Worm (Caenorhabditis elegans) whole organism, L1 larva: Measurements from ENCODE around the gene T24D3.2.

Experiments
- C04F5.9 ChIP-seq: sonication (generic microtip); optimal IDR thresholded peaks from 2 replicates; lab custom pipeline; 2016; ENCODE audit warnings: missing genetic modification characterization, missing compliant biosample characterization
- C34B4.2 ChIP-seq: sonication (generic microtip); optimal IDR thresholded peaks from 2 replicates; lab custom pipeline; 2017; ENCODE audit warnings: mild to moderate bottlenecking, missing genetic modification characterization, missing compliant biosample characterization
- F16B12.6 ChIP-seq: fragments of 150-350 bp; optimal IDR thresholded peaks from 2 replicates; lab custom pipeline; 2014; ENCODE audit warnings: missing biosample characterization, missing genetic modification characterization
- alr-1 ChIP-seq: fragments of 200-800 bp; sonication (Bioruptor generic); optimal IDR thresholded peaks from 2 replicates; lab custom pipeline; 2018; ENCODE audit warnings: borderline replicate concordance, mild to moderate bottlenecking, missing genetic modification characterization, missing compliant biosample characterization
- ceh-63 ChIP-seq: fragments of 200-800 bp; sonication (Bioruptor generic); optimal IDR thresholded peaks from 2 replicates; lab custom pipeline; 2018; ENCODE audit warnings: mild to moderate bottlenecking, missing genetic modification characterization, missing compliant biosample characterization
- ceh-82 ChIP-seq, 3 experiments: fragments of 150-350 bp in 1 of 3; sonication (generic microtip) in 2 of 3; optimal IDR thresholded peaks; 2 replicates each; lab custom pipeline; 2014 to 2017; ENCODE audit warnings: missing biosample characterization in 3 of 3, missing genetic modification characterization in 3 of 3
- ceh-88 ChIP-seq: fragments of 200-800 bp; sonication (Bioruptor generic); IDR thresholded peaks from 2 replicates; pipeline ENCODE4 v1.3.6; 2022; ENCODE audit warnings: missing genetic modification characterization, missing compliant biosample characterization
- ceh-90 ChIP-seq: sonication (generic microtip); optimal IDR thresholded peaks from 2 replicates; lab custom pipeline; 2016; ENCODE audit warnings: missing genetic modification characterization, missing compliant biosample characterization
- ces-1 ChIP-seq: fragments of 150-350 bp; optimal IDR thresholded peaks from 2 replicates; lab custom pipeline; 2014; ENCODE audit warnings: missing biosample characterization, missing genetic modification reagents, missing genetic modification characterization
- dsc-1 ChIP-seq: sonication (generic microtip); optimal IDR thresholded peaks from 2 replicates; lab custom pipeline; 2016; ENCODE audit warnings: mild to moderate bottlenecking, missing genetic modification characterization, missing compliant biosample characterization
- egl-13 ChIP-seq: sonication (generic microtip); optimal IDR thresholded peaks from 2 replicates; lab custom pipeline; 2016; ENCODE audit warnings: missing genotype, missing genetic modification reagents, missing genetic modification characterization, missing compliant biosample characterization
- elt-2 ChIP-seq: sonication (generic microtip); optimal IDR thresholded peaks from 2 replicates; lab custom pipeline; 2016; ENCODE audit warnings: missing genetic modification characterization, mild to moderate bottlenecking, inconsistent platforms, missing compliant biosample characterization, missing genetic modification reagents
- elt-3 ChIP-seq, 6 experiments: fragments of 150-350 bp in 1 of 6; sonication (generic microtip); optimal IDR thresholded peaks; 2 replicates each; lab custom pipeline; 2017 to 2018; ENCODE audit warnings: missing biosample characterization in 6 of 6, missing genetic modification characterization in 6 of 6, inconsistent platforms in 1 of 6
- fkh-4 ChIP-seq: sonication (generic microtip); optimal IDR thresholded peaks from 2 replicates; lab custom pipeline; 2016; ENCODE audit warnings: missing compliant biosample characterization, missing genetic modification characterization, borderline replicate concordance
- fos-1 ChIP-seq: fragments of 150-350 bp; optimal IDR thresholded peaks from 2 replicates; lab custom pipeline; 2014; ENCODE audit warnings: missing biosample characterization, missing genetic modification characterization
- grh-1 ChIP-seq: fragments of 200-800 bp; sonication (Bioruptor generic); IDR thresholded peaks from 2 replicates; pipeline ENCODE4 v1.3.6; 2022; ENCODE audit warnings: missing genetic modification reagents, missing genetic modification characterization, missing compliant biosample characterization
- hlh-4 ChIP-seq: sonication (generic microtip); optimal IDR thresholded peaks from 2 replicates; lab custom pipeline; 2016; ENCODE audit warnings: mild to moderate bottlenecking, missing genetic modification characterization, missing compliant biosample characterization
- hpl-2 ChIP-seq: fragments of 150-350 bp; optimal IDR thresholded peaks from 2 replicates; lab custom pipeline; 2014; ENCODE audit warnings: missing biosample characterization, missing genetic modification reagents, missing genetic modification characterization
- jun-1 ChIP-seq: fragments of 150-350 bp; optimal IDR thresholded peaks from 2 replicates; lab custom pipeline; 2014; ENCODE audit warnings: missing biosample characterization, missing genetic modification reagents, missing genetic modification characterization
- lin-14 ChIP-seq: fragments of 200-800 bp; sonication (Bioruptor generic); optimal IDR thresholded peaks from 2 replicates; lab custom pipeline; 2018; ENCODE audit warnings: mild to moderate bottlenecking, missing genetic modification characterization, moderate library complexity, missing compliant biosample characterization
- lin-15B ChIP-seq: fragments of 150-350 bp; sonication (generic microtip); optimal IDR thresholded peaks from 3 replicates; lab custom pipeline; 2014; ENCODE audit warnings: missing biosample characterization, missing genetic modification characterization
- lin-35 ChIP-seq, 2 experiments: fragments of 150-350 bp; optimal IDR thresholded peaks; 2 replicates each; lab custom pipeline; 2014; ENCODE audit warnings: missing biosample characterization in 2 of 2, missing genetic modification characterization in 2 of 2, missing genetic modification reagents in 2 of 2
- lin-39 ChIP-seq: fragments of 150-350 bp; optimal IDR thresholded peaks from 2 replicates; lab custom pipeline; 2014; ENCODE audit warnings: missing biosample characterization, missing genetic modification reagents, missing genetic modification characterization
- lir-3 ChIP-seq: sonication (generic microtip); optimal IDR thresholded peaks from 2 replicates; lab custom pipeline; 2016; ENCODE audit warnings: mild to moderate bottlenecking, missing genetic modification characterization, moderate library complexity, missing compliant biosample characterization; ENCODE audit not compliant: poor library complexity
- lsy-2 ChIP-seq, 2 experiments: fragments of 150-350 bp; optimal IDR thresholded peaks; 2 replicates each; lab custom pipeline; 2014; ENCODE audit warnings: missing biosample characterization in 2 of 2, missing genetic modification characterization in 2 of 2
- mep-1 ChIP-seq: fragments of 150-350 bp; optimal IDR thresholded peaks from 2 replicates; lab custom pipeline; 2014; ENCODE audit warnings: missing biosample characterization, missing genetic modification characterization
- nhr-11 ChIP-seq: fragments of 150-350 bp; optimal IDR thresholded peaks from 2 replicates; lab custom pipeline; 2014; ENCODE audit warnings: missing biosample characterization, missing genetic modification characterization
- nhr-19 ChIP-seq: fragments of 200-800 bp; sonication (Bioruptor generic); conservative IDR thresholded peaks from 2 replicates; pipeline ENCODE4 v1.3.6; 2022; ENCODE audit warnings: missing genetic modification characterization, missing compliant biosample characterization
- nhr-20 ChIP-seq: sonication (generic microtip); optimal IDR thresholded peaks from 2 replicates; lab custom pipeline; 2016; ENCODE audit warnings: mild to moderate bottlenecking, missing genetic modification characterization, missing compliant biosample characterization
- nhr-237 ChIP-seq: fragments of 150-350 bp; optimal IDR thresholded peaks from 2 replicates; lab custom pipeline; 2014; ENCODE audit warnings: missing biosample characterization, missing genetic modification characterization
- nhr-28 ChIP-seq: fragments of 150-350 bp; optimal IDR thresholded peaks from 2 replicates; lab custom pipeline; 2014; ENCODE audit warnings: missing biosample characterization, missing genetic modification characterization
- nhr-71 ChIP-seq: sonication (generic microtip); optimal IDR thresholded peaks from 2 replicates; lab custom pipeline; 2016; ENCODE audit warnings: mild to moderate bottlenecking, missing genetic modification characterization, moderate library complexity, missing compliant biosample characterization
- nhr-76 ChIP-seq: sonication (generic microtip); optimal IDR thresholded peaks from 2 replicates; lab custom pipeline; 2017; ENCODE audit warnings: missing biosample characterization, missing genetic modification characterization
- nhr-85 ChIP-seq: sonication (generic microtip); peaks from one replicate; lab custom pipeline; 2016; ENCODE audit warnings: missing genetic modification characterization, inconsistent platforms, missing compliant biosample characterization
- nhr-90 ChIP-seq: sonication (generic microtip); optimal IDR thresholded peaks from 2 replicates; lab custom pipeline; 2016; ENCODE audit warnings: mild to moderate bottlenecking, missing genetic modification characterization, missing compliant biosample characterization; ENCODE audit not compliant: poor library complexity
- pqm-1 ChIP-seq: sonication (generic microtip); optimal IDR thresholded peaks from 3 replicates; lab custom pipeline; 2017; ENCODE audit warnings: missing biosample characterization, missing genetic modification characterization
- rnt-1 ChIP-seq: sonication (generic microtip); optimal IDR thresholded peaks from 2 replicates; lab custom pipeline; 2016; ENCODE audit warnings: mild to moderate bottlenecking, missing genetic modification characterization, moderate library complexity, missing compliant biosample characterization
- snu-23 ChIP-seq: sonication (generic microtip); optimal IDR thresholded peaks from 2 replicates; lab custom pipeline; 2016; ENCODE audit warnings: missing genetic modification characterization, missing compliant biosample characterization
- sptf-1 ChIP-seq: fragments of 150-350 bp; optimal IDR thresholded peaks from 2 replicates; lab custom pipeline; 2014; ENCODE audit warnings: missing biosample characterization, missing genetic modification characterization
- sup-37 ChIP-seq: fragments of 200-800 bp; sonication (Bioruptor generic); optimal IDR thresholded peaks from 2 replicates; lab custom pipeline; 2018; ENCODE audit warnings: mild to moderate bottlenecking, missing genetic modification characterization, missing compliant biosample characterization
- swsn-7 ChIP-seq: sonication (generic microtip); optimal IDR thresholded peaks from 2 replicates; lab custom pipeline; 2016; ENCODE audit warnings: missing genetic modification characterization, missing compliant biosample characterization
- tbx-2 ChIP-seq: sonication (generic microtip); optimal IDR thresholded peaks from 2 replicates; lab custom pipeline; 2016; ENCODE audit warnings: missing genetic modification characterization, missing compliant biosample characterization
- unc-86 ChIP-seq: sonication (generic microtip); optimal IDR thresholded peaks from 2 replicates; lab custom pipeline; 2016; ENCODE audit warnings: missing genetic modification characterization, missing compliant biosample characterization
- zag-1 ChIP-seq: fragments of 150-350 bp; optimal IDR thresholded peaks from 2 replicates; lab custom pipeline; 2014; ENCODE audit warnings: missing biosample characterization, missing genetic modification characterization
- ztf-11 ChIP-seq, 2 experiments: sonication (generic microtip); optimal IDR thresholded peaks; 2 replicates each; lab custom pipeline; 2016 to 2017; ENCODE audit warnings: missing genetic modification characterization in 2 of 2, missing biosample characterization in 1 of 2, missing compliant biosample characterization in 1 of 2

The T24D3.2 gene

DNA sequence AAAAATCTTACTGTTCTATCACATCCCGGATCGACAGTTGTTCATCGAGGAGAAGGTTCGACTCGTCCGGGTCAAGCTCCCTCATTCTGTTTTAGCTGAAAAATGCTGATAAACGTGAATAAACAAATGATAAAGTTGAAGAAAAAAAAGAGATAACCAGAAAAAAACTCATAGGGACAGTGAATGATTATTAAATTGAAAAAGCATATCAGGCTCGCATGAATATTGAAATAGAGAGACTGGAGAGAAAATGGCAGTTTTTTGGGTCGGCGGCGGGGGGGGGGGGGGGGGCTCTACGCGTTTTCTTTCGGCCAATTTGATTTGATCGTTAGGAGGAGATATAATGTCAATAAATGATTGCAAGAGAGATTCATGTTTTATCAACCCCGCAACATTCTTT is 11.6 kb upstream of the T24D3.2 start, which contains the start of gene lin-2:
Gene lin-2 (minus strand): TSS at position 101 of the 400 bp plus-strand sequence.
- TF ChIP-seq elt-2 (tag; lab: Kevin White, UChicago) (peak; percentile 3), nhr-20 (no peak)

DNA sequence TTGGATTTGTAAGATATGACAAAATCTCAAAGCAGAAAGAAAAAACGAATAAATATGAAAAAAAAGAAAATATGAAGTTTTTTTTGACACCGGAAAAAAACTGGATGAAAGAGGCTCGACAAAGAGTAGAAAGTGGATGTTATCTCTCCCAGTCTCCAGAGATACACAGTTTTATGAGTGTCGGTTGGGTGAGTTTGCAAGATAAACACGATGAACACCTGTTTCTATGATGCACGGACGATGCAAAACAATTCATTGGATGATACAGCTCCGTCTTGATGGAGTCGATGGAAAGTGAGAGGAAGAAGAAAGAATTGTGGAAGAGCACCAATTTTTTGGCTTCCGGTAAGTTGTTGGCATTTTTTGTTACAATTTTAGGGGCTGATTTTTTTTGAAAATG is 9.7 kb upstream of the T24D3.2 start:
- TF ChIP-seq rnt-1 (tag; lab: Kevin White, UChicago) (peak; percentile 15), nhr-76 (tag; lab: Kevin White, UChicago) (no peak), snu-23 (GFP tag; lab: Kevin White, UChicago) (no peak), lin-14 (GFP tag; lab: Kevin White, UChicago) (peak; percentile 38), ceh-88 (GFP tag; lab: Robert Waterston, UW) (no peak), mep-1 (tag; lab: Kevin White, UChicago) (no peak), dsc-1 (no peak)

DNA sequence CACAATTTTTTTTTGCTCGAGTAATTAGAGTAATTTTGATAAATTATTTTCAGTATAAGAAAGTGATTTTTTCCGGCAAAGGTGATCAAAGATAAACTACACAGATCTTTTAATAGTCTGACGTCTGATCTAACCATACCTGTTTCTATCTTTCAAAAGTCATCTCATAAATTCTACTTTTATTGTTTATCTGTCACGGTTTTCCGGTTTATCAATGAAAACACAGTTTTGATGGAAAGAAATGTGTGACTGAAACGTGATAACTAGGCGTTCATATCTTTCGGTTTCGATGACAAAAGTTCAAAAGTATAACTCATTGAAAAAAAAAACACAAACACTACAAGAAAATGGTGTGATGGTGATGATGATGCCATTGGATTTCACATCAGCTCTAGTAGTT is 3.0 kb upstream of the T24D3.2 start:
- TF ChIP-seq C04F5.9 = no peak
- no peak for TF ChIP-seq ceh-82 (tag; optimal IDR thresholded peaks at IDR 0.05; lab: Kevin White, UChicago)
- no peak for TF ChIP-seq alr-1 (tag; lab: Kevin White, UChicago)
- TF ChIP-seq lsy-2 (tag; optimal IDR thresholded peaks at IDR 0.05; lab: Kevin White, UChicago) = no peak
- no peak for TF ChIP-seq jun-1 (tag; lab: Kevin White, UChicago)
- TF ChIP-seq nhr-20 = peak; percentile 70
- no peak for TF ChIP-seq nhr-237 (tag; lab: Kevin White, UChicago)
- no peak for TF ChIP-seq nhr-28 (tag; lab: Kevin White, UChicago)
- TF ChIP-seq ces-1 = no peak
- TF ChIP-seq nhr-19 (GFP tag; lab: Robert Waterston, UW) = peak; percentile 48
- TF ChIP-seq hpl-2 (GFP tag; lab: Kevin White, UChicago) = no peak
- TF ChIP-seq hlh-4 (tag; lab: Kevin White, UChicago) = no peak
- TF ChIP-seq nhr-85 = peak; percentile 87
- peak; percentile 88 for TF ChIP-seq grh-1 (GFP tag; lab: Robert Waterston, UW)
- TF ChIP-seq pqm-1 (tag; lab: Kevin White, UChicago) = no peak
- no peak for TF ChIP-seq nhr-11
- TF ChIP-seq unc-86 = no peak
- peak; percentile 67 for TF ChIP-seq nhr-71
- no peak for TF ChIP-seq ztf-11 (tag; optimal IDR thresholded peaks at IDR 0.05; lab: Kevin White, UChicago)
- TF ChIP-seq fkh-4 (tag; lab: Kevin White, UChicago) = no peak
- TF ChIP-seq snu-23 (GFP tag; lab: Kevin White, UChicago) = peak; percentile 23
- no peak for TF ChIP-seq sup-37 (GFP tag; lab: Kevin White, UChicago)
- TF ChIP-seq zag-1 (tag; lab: Kevin White, UChicago) = no peak
- no peak for TF ChIP-seq ceh-88 (GFP tag; lab: Robert Waterston, UW)
- TF ChIP-seq F16B12.6 (tag; lab: Kevin White, UChicago) = no peak
- TF ChIP-seq ceh-90 (tag; lab: Kevin White, UChicago) = no peak
- no peak for TF ChIP-seq ceh-63
- TF ChIP-seq lir-3 (tag; lab: Kevin White, UChicago) = no peak
- TF ChIP-seq lin-15B (tag; lab: Kevin White, UChicago) = no peak
- TF ChIP-seq lin-14 (GFP tag; lab: Kevin White, UChicago) = peak; percentile 63
- TF ChIP-seq swsn-7 (tag; lab: Kevin White, UChicago) = no peak
- peak; percentile 29 for TF ChIP-seq nhr-90 (tag; lab: Kevin White, UChicago)
- no peak for TF ChIP-seq lin-35 (GFP tag; optimal IDR thresholded peaks at IDR 0.05; lab: Kevin White, UChicago)
- no peak for TF ChIP-seq lin-39
- TF ChIP-seq tbx-2 = peak; percentile 20
- no peak for TF ChIP-seq sptf-1
- TF ChIP-seq C34B4.2 (tag; lab: Kevin White, UChicago) = no peak
- TF ChIP-seq elt-3 (tag; optimal IDR thresholded peaks at IDR 0.05; lab: Kevin White, UChicago) = peak in 3 of 6 experiments; percentile 25 to 50 (median 38)
- TF ChIP-seq fos-1 = no peak
- TF ChIP-seq egl-13 (tag; lab: Kevin White, UChicago) = no peak
